Fruit fly (Drosophila melanogaster) whole organism, embryonic: Measurements from ENCODE around the gene CG15534.

ENCODE experiments used
- Ada2b ChIP-seq: fragments of 200-800 bp; sonication (Bioruptor generic); IDR thresholded peaks from 2 replicates; pipeline ENCODE4 v1.3.6; 2022; ENCODE audit warnings: missing biosample characterization, missing genetic modification characterization
- CG10147 ChIP-seq: fragments of 200-800 bp; sonication (Bioruptor generic); optimal IDR thresholded peaks from 2 replicates; lab custom pipeline; 2019; ENCODE audit warnings: missing biosample characterization, mild to moderate bottlenecking, missing genetic modification characterization, moderate library complexity
- CG11398 ChIP-seq: fragments of 200-800 bp; sonication (Bioruptor generic); optimal IDR thresholded peaks from 2 replicates; lab custom pipeline; 2016; ENCODE audit warnings: missing biosample characterization, missing genetic modification characterization
- CG12104 ChIP-seq: fragments of 200-800 bp; sonication (Bioruptor generic); optimal IDR thresholded peaks from 3 replicates; lab custom pipeline; 2016; ENCODE audit warnings: missing biosample characterization, missing genetic modification characterization
- CG14014 ChIP-seq: fragments of 200-800 bp; sonication (Bioruptor generic); IDR thresholded peaks from 2 replicates; pipeline ENCODE4 v1.3.6; 2022; ENCODE audit warnings: missing biosample characterization, missing genetic modification characterization
- CG14050 ChIP-seq: fragments of 200-800 bp; sonication (Bioruptor generic); IDR thresholded peaks from 3 replicates; pipeline ENCODE4 v1.3.6; 2022; ENCODE audit warnings: missing biosample characterization, missing genetic modification characterization
- CG14860 ChIP-seq: fragments of 200-800 bp; sonication (Bioruptor generic); IDR thresholded peaks from 3 replicates; pipeline ENCODE4 v1.3.6; 2022; ENCODE audit warnings: missing biosample characterization, missing genetic modification characterization; ENCODE audit not compliant: partially characterized antibody
- CG1603 ChIP-seq: fragments of 200-800 bp; sonication (Bioruptor generic); optimal IDR thresholded peaks from 2 replicates; lab custom pipeline; 2019; ENCODE audit warnings: missing biosample characterization, mild to moderate bottlenecking, missing genetic modification characterization, moderate library complexity
- CG17385 ChIP-seq: fragments of 200-800 bp; sonication (Bioruptor generic); optimal IDR thresholded peaks from 3 replicates; lab custom pipeline; 2018; ENCODE audit warnings: missing biosample characterization, mild to moderate bottlenecking, missing genetic modification characterization
- CG17912 ChIP-seq: fragments of 200-800 bp; sonication (Bioruptor generic); optimal IDR thresholded peaks from 2 replicates; lab custom pipeline; 2018; ENCODE audit warnings: missing biosample characterization, mild to moderate bottlenecking, missing genetic modification characterization
- CG32772 ChIP-seq: fragments of 200-800 bp; sonication (Bioruptor generic); IDR thresholded peaks from 2 replicates; pipeline ENCODE4 v1.3.6; 2022; ENCODE audit warnings: missing biosample characterization, missing genetic modification characterization
- CG33557 ChIP-seq: fragments of 200-800 bp; sonication (Bioruptor generic); optimal IDR thresholded peaks from 2 replicates; lab custom pipeline; 2019; ENCODE audit warnings: missing biosample characterization, mild to moderate bottlenecking, missing genetic modification characterization, moderate library complexity
- CG3407 ChIP-seq: fragments of 200-800 bp; sonication (Bioruptor generic); optimal IDR thresholded peaks from 2 replicates; lab custom pipeline; 2018; ENCODE audit warnings: missing biosample characterization, mild to moderate bottlenecking, missing genetic modification characterization
- CG34422 ChIP-seq: fragments of 200-800 bp; sonication (Bioruptor generic); IDR thresholded peaks from 3 replicates; pipeline ENCODE4 v1.3.6; 2022; ENCODE audit warnings: missing biosample characterization, missing genetic modification characterization
- CG5180 ChIP-seq: fragments of 200-800 bp; sonication (Bioruptor generic); optimal IDR thresholded peaks from 3 replicates; lab custom pipeline; 2017; ENCODE audit warnings: missing biosample characterization, missing genetic modification characterization, mild to moderate bottlenecking, moderate library complexity, missing genetic modification reagents
- CG8290 ChIP-seq, 3 experiments: fragments of 200-800 bp; sonication (Bioruptor generic); optimal IDR thresholded peaks; 2 replicates each; lab custom pipeline; 2016 to 2019; ENCODE audit warnings: missing biosample characterization in 3 of 3, missing genetic modification characterization in 3 of 3, mild to moderate bottlenecking in 2 of 3, moderate library complexity in 1 of 3
- CG8765 ChIP-seq: fragments of 200-800 bp; sonication (Bioruptor generic); IDR thresholded peaks from 2 replicates; pipeline ENCODE4 v1.3.6; 2022; ENCODE audit warnings: missing biosample characterization, missing genetic modification characterization
- CG9609 ChIP-seq: fragments of 200-800 bp; sonication (Bioruptor generic); optimal IDR thresholded peaks from 3 replicates; lab custom pipeline; 2016; ENCODE audit warnings: missing biosample characterization, missing genetic modification characterization
- Chrac-16 ChIP-seq: fragments of 200-800 bp; sonication (Bioruptor generic); optimal IDR thresholded peaks from 3 replicates; lab custom pipeline; 2016; ENCODE audit warnings: missing biosample characterization, missing genetic modification characterization
- D19A ChIP-seq: fragments of 200-800 bp; optimal IDR thresholded peaks from 3 replicates; lab custom pipeline; 2019; ENCODE audit warnings: missing biosample characterization, mild to moderate bottlenecking, missing genetic modification characterization, moderate library complexity
- E2f1 ChIP-seq: fragments of 200-800 bp; sonication (Bioruptor generic); IDR thresholded peaks from 2 replicates; pipeline ENCODE4 v1.3.6; 2022; ENCODE audit warnings: missing biosample characterization, missing genetic modification characterization
- Gsc ChIP-seq: fragments of 200-800 bp; sonication (Bioruptor generic); IDR thresholded peaks from 2 replicates; pipeline ENCODE4 v1.3.6; 2022; ENCODE audit warnings: missing biosample characterization, missing genetic modification characterization
- HLH4C ChIP-seq: fragments of 200-800 bp; sonication (Bioruptor generic); IDR thresholded peaks from 3 replicates; pipeline ENCODE4 v1.3.6; 2022; ENCODE audit warnings: missing biosample characterization, missing genetic modification characterization; ENCODE audit not compliant: partially characterized antibody
- Hr51 ChIP-seq, 2 experiments: fragments of 200-800 bp; sonication (Bioruptor generic); optimal IDR thresholded peaks; 2 replicates in 1 of 2; 3 replicates in 1 of 2; lab custom pipeline; 2016 to 2018; ENCODE audit warnings: missing biosample characterization in 2 of 2, missing genetic modification characterization in 2 of 2, mild to moderate bottlenecking in 1 of 2, moderate library complexity in 1 of 2
- MTF-1 ChIP-seq: fragments of 200-800 bp; sonication (Bioruptor generic); optimal IDR thresholded peaks from 2 replicates; lab custom pipeline; 2018; ENCODE audit warnings: missing biosample characterization, mild to moderate bottlenecking, missing genetic modification characterization, borderline replicate concordance
- Mes4 ChIP-seq: fragments of 200-800 bp; sonication (Bioruptor generic); optimal IDR thresholded peaks from 2 replicates; lab custom pipeline; 2016; ENCODE audit warnings: missing biosample characterization, missing genetic modification characterization
- NFAT ChIP-seq: fragments of 200-800 bp; sonication (Bioruptor generic); IDR thresholded peaks from 2 replicates; pipeline ENCODE4 v1.3.6; 2022; ENCODE audit warnings: missing biosample characterization, missing genetic modification characterization
- Nf-YA ChIP-seq: fragments of 200-800 bp; sonication (Bioruptor generic); IDR thresholded peaks from 2 replicates; pipeline ENCODE4 v1.3.6; 2022; ENCODE audit warnings: missing biosample characterization, missing genetic modification characterization
- Oli ChIP-seq: fragments of 200-800 bp; sonication (Bioruptor generic); optimal IDR thresholded peaks from 2 replicates; lab custom pipeline; 2018; ENCODE audit warnings: missing biosample characterization, mild to moderate bottlenecking, missing genetic modification characterization, moderate library complexity
- Optix ChIP-seq: fragments of 200-800 bp; sonication (Bioruptor generic); IDR thresholded peaks from 3 replicates; pipeline ENCODE4 v1.3.6; 2022; ENCODE audit warnings: missing biosample characterization, missing genetic modification characterization
- Sin3A ChIP-seq: fragments of >200 bp; optimal IDR thresholded peaks from 2 replicates; lab custom pipeline; 2018
- Stat92E ChIP-seq, 3 experiments: fragments of >200 bp in 2 of 3; fragments of 200-800 bp in 1 of 3; sonication (Bioruptor generic) in 1 of 3; optimal IDR thresholded peaks; 2 replicates each; lab custom pipeline; 2017 to 2019; ENCODE audit warnings: missing biosample characterization in 3 of 3, missing genetic modification characterization in 3 of 3, mild to moderate bottlenecking in 1 of 3, moderate library complexity in 1 of 3
- amos ChIP-seq: fragments of 200-800 bp; sonication (Bioruptor generic); IDR thresholded peaks from 2 replicates; pipeline ENCODE4 v1.3.6; 2022; ENCODE audit warnings: missing biosample characterization, missing genetic modification characterization; ENCODE audit not compliant: partially characterized antibody
- bcd ChIP-seq: fragments of 200-800 bp; sonication (Bioruptor generic); optimal IDR thresholded peaks from 2 replicates; lab custom pipeline; 2017; ENCODE audit warnings: missing biosample characterization, mild to moderate bottlenecking, missing genetic modification characterization
- exex ChIP-seq: fragments of 200-800 bp; sonication (Bioruptor generic); optimal IDR thresholded peaks from 4 replicates; lab custom pipeline; 2018; ENCODE audit warnings: missing biosample characterization, mild to moderate bottlenecking, missing genetic modification characterization, moderate library complexity
- fd64A ChIP-seq: fragments of 200-800 bp; sonication (Bioruptor generic); optimal IDR thresholded peaks from 3 replicates; lab custom pipeline; 2018; ENCODE audit warnings: missing biosample characterization, mild to moderate bottlenecking, missing genetic modification characterization
- gfzf ChIP-seq: fragments of 200-800 bp; sonication (Bioruptor generic); optimal IDR thresholded peaks from 2 replicates; lab custom pipeline; 2016; ENCODE audit warnings: missing biosample characterization, mild to moderate bottlenecking, missing genetic modification characterization, moderate library complexity
- grn ChIP-seq: fragments of 200-800 bp; sonication (Bioruptor generic); optimal IDR thresholded peaks from 3 replicates; lab custom pipeline; 2017; ENCODE audit warnings: missing biosample characterization, missing genetic modification characterization
- jumu ChIP-seq: fragments of 200-800 bp; sonication (Bioruptor generic); optimal IDR thresholded peaks from 3 replicates; lab custom pipeline; 2016; ENCODE audit warnings: missing biosample characterization, missing genetic modification characterization
- maf-S ChIP-seq: fragments of 200-800 bp; sonication (Bioruptor generic); optimal IDR thresholded peaks from 2 replicates; lab custom pipeline; 2016; ENCODE audit warnings: missing biosample characterization, missing genetic modification characterization
- row ChIP-seq: fragments of 200-800 bp; sonication (Bioruptor generic); IDR thresholded peaks from 3 replicates; pipeline ENCODE4 v1.3.6; 2022; ENCODE audit warnings: missing biosample characterization, missing genetic modification characterization
- schlank ChIP-seq: fragments of 200-800 bp; sonication (Bioruptor generic); optimal IDR thresholded peaks from 2 replicates; lab custom pipeline; 2018; ENCODE audit warnings: missing biosample characterization, mild to moderate bottlenecking, missing genetic modification characterization
- scrt ChIP-seq: fragments of 200-800 bp; sonication (Bioruptor generic); optimal IDR thresholded peaks from 2 replicates; lab custom pipeline; 2018; ENCODE audit warnings: missing biosample characterization, mild to moderate bottlenecking, missing genetic modification characterization, moderate library complexity
- sens ChIP-seq: fragments of 200-800 bp; sonication (Bioruptor generic); peaks from one replicate; lab custom pipeline; 2016; ENCODE audit warnings: missing biosample characterization, missing genetic modification characterization
- sens-2 ChIP-seq: fragments of 200-800 bp; sonication (Bioruptor generic); IDR thresholded peaks from 2 replicates; pipeline ENCODE4 v1.3.6; 2022; ENCODE audit warnings: missing biosample characterization, missing genetic modification characterization
- slou ChIP-seq: fragments of 200-800 bp; sonication (Bioruptor generic); optimal IDR thresholded peaks from 3 replicates; lab custom pipeline; 2016; ENCODE audit warnings: missing biosample characterization, missing genetic modification characterization
- slp2 ChIP-seq: fragments of 200-800 bp; sonication (Bioruptor generic); optimal IDR thresholded peaks from 2 replicates; lab custom pipeline; 2016; ENCODE audit warnings: missing biosample characterization, missing genetic modification characterization
- sob ChIP-seq: fragments of 200-800 bp; sonication (Bioruptor generic); IDR thresholded peaks from 2 replicates; pipeline ENCODE4 v1.3.6; 2022; ENCODE audit warnings: missing biosample characterization, missing genetic modification characterization
- sr ChIP-seq: fragments of 200-800 bp; sonication (Bioruptor generic); IDR thresholded peaks from 3 replicates; pipeline ENCODE4 v1.3.6; 2022; ENCODE audit warnings: missing biosample characterization, missing genetic modification characterization

CG15534 gene

DNA sequence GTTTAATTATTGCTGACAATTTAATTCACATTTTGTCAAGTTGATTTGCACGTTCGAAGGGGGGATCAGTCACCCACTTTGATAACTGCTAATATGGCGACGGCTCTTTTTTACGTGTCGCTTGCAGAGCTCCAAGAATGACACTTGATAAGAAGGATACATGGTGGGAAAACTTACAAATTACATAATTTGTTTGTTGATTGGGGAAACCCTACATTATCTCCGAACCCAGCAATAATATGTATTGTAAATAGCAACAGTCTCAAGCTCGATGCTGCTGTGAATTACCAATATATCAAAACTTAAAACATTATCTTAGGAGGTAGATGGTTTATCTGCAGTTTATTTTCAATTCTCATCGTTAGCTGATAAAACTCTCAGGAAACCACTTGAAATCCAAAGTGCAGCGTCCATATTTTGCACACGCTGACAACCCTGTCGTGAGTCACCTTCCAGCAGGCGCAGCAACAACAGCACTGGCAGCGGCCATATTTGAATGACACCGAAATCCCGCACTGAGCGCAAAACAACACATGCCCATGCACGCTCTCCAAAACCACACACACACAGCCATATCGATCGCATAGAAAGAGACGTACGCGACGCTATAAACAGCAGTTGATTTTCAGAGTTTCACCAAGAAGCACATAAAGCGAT is 43.5 kb upstream of the CG15534 start (continued):
- TF ChIP-seq scrt (GFP tag; lab: Kevin White, UChicago) (peak; percentile 88), CG17385 (peak; percentile 93), CG17912 (peak; percentile 64), Stat92E (GFP tag; optimal IDR thresholded peaks at IDR 0.05; lab: Kevin White, UChicago) (peak in 2 of 3 experiments; percentile 36 to 80), fd64A (GFP tag; lab: Kevin White, UChicago) (peak; percentile 83), CG14860 (no peak), Hr51 (GFP tag; optimal IDR thresholded peaks at IDR 0.05; lab: Kevin White, UChicago) (peak; percentile 95 to 97), CG8765 (GFP tag; lab: Robert Waterston, UW) (peak; percentile 74; the same call in 1 of the 2 replicates), grn (GFP tag; lab: Kevin White, UChicago) (peak; percentile 76), Mes4 (GFP tag; lab: Kevin White, UChicago) (peak; percentile 97), CG9609 (GFP tag; lab: Kevin White, UChicago) (peak; percentile 98), sens (GFP tag; lab: Kevin White, UChicago) (peak; percentile 100), CG8290 (GFP tag; optimal IDR thresholded peaks at IDR 0.05; lab: Kevin White, UChicago) (peak; percentile 91), CG8290 (tag; optimal IDR thresholded peaks at IDR 0.05; lab: Kevin White, UChicago) (peak; percentile 93 to 95), E2f1 (GFP tag; lab: Robert Waterston, UW) (peak; percentile 87), sens-2 (GFP tag; lab: Robert Waterston, UW) (peak; percentile 77; the same call in 1 of the 2 replicates), maf-S (peak; percentile 95), jumu (GFP tag; lab: Kevin White, UChicago) (peak; percentile 97), CG14050 (peak; percentile 80), CG10147 (GFP tag; lab: Kevin White, UChicago) (peak; percentile 96), CG11398 (GFP tag; lab: Kevin White, UChicago) (peak; percentile 97), gfzf (GFP tag; lab: Kevin White, UChicago) (peak; percentile 20), CG32772 (GFP tag; lab: Robert Waterston, UW) (peak; percentile 86), MTF-1 (GFP tag; lab: Kevin White, UChicago) (peak; percentile 99), CG34422 (GFP tag; lab: Robert Waterston, UW) (peak; percentile 93), Optix (GFP tag; lab: Robert Waterston, UW) (peak; percentile 89), HLH4C (no peak), schlank (tag; lab: Kevin White, UChicago) (peak; percentile 88), amos (no peak; the same call in 1 of the 2 replicates), CG3407 (GFP tag; lab: Kevin White, UChicago) (peak; percentile 89), row (GFP tag; lab: Robert Waterston, UW) (peak; percentile 93), NFAT (GFP tag; lab: Robert Waterston, UW) (peak; percentile 94), Chrac-16 (GFP tag; lab: Kevin White, UChicago) (peak; percentile 95), CG12104 (peak; percentile 98), slp2 (GFP tag; lab: Kevin White, UChicago) (peak; percentile 98), sob (GFP tag; lab: Robert Waterston, UW) (peak; percentile 85), Nf-YA (GFP tag; lab: Robert Waterston, UW) (peak; percentile 67), CG14014 (GFP tag; lab: Robert Waterston, UW) (peak; percentile 87), Sin3A (no peak), sr (GFP tag; lab: Robert Waterston, UW) (peak; percentile 42; the same call in 1 of the 3 replicates), CG5180 (GFP tag; lab: Kevin White, UChicago) (peak; percentile 90), D19A (tag; lab: Kevin White, UChicago) (peak; percentile 87), bcd (GFP tag; lab: Kevin White, UChicago) (peak; percentile 98), exex (tag; lab: Kevin White, UChicago) (peak; percentile 70), Gsc (peak; percentile 82), CG33557 (GFP tag; lab: Kevin White, UChicago) (peak; percentile 95), Ada2b (GFP tag; lab: Robert Waterston, UW) (peak; percentile 86), slou (peak; percentile 90), CG1603 (tag; lab: Kevin White, UChicago) (peak; percentile 92), Oli (tag; lab: Kevin White, UChicago) (peak; percentile 98)
